Worm (Caenorhabditis elegans) whole organism, late embryonic: ENCODE measurements around the gene F15H10.8.

ENCODE experiments used
- ama-1 ChIP-seq: fragments of 150-350 bp; optimal IDR thresholded peaks from 2 replicates; lab custom pipeline; 2014
- ceh-18 ChIP-seq: sonication (generic microtip); optimal IDR thresholded peaks from 2 replicates; lab custom pipeline; 2016; ENCODE audit warnings: missing genetic modification characterization, missing compliant biosample characterization
- ceh-31 ChIP-seq: sonication (generic microtip); optimal IDR thresholded peaks from 2 replicates; lab custom pipeline; 2016; ENCODE audit warnings: missing genetic modification characterization, missing compliant biosample characterization
- elt-2 ChIP-seq: sonication (generic microtip); optimal IDR thresholded peaks from 2 replicates; lab custom pipeline; 2016; ENCODE audit warnings: missing genetic modification reagents, missing genetic modification characterization, missing compliant biosample characterization
- ets-4 ChIP-seq: sonication (generic microtip); optimal IDR thresholded peaks from 2 replicates; lab custom pipeline; 2016; ENCODE audit warnings: missing genetic modification characterization, missing compliant biosample characterization
- fkh-6 ChIP-seq: sonication (generic microtip); optimal IDR thresholded peaks from 2 replicates; lab custom pipeline; 2016; ENCODE audit warnings: missing genetic modification characterization, missing compliant biosample characterization
- hlh-8 ChIP-seq: sonication (generic microtip); optimal IDR thresholded peaks from 2 replicates; lab custom pipeline; 2016; ENCODE audit warnings: missing genotype, missing genetic modification characterization, missing compliant biosample characterization
- nhr-11 ChIP-seq: fragments of 150-350 bp; optimal IDR thresholded peaks from 2 replicates; lab custom pipeline; 2014; ENCODE audit warnings: missing biosample characterization, missing genetic modification characterization
- npax-4 ChIP-seq: sonication (generic microtip); optimal IDR thresholded peaks from 2 replicates; lab custom pipeline; 2016; ENCODE audit warnings: missing genetic modification characterization, missing compliant biosample characterization
- pat-9 ChIP-seq: fragments of 200-800 bp; sonication (Bioruptor generic); optimal IDR thresholded peaks from 2 replicates; lab custom pipeline; 2018; ENCODE audit warnings: mild to moderate bottlenecking, missing genetic modification characterization, moderate library complexity, missing compliant biosample characterization
- pqm-1 ChIP-seq: sonication (generic microtip); optimal IDR thresholded peaks from 2 replicates; lab custom pipeline; 2016; ENCODE audit warnings: missing genetic modification characterization, missing compliant biosample characterization
- ttx-3 ChIP-seq: sonication (generic microtip); optimal IDR thresholded peaks from 2 replicates; lab custom pipeline; 2016; ENCODE audit warnings: missing genetic modification reagents, missing genetic modification characterization, missing compliant biosample characterization

DNA sequence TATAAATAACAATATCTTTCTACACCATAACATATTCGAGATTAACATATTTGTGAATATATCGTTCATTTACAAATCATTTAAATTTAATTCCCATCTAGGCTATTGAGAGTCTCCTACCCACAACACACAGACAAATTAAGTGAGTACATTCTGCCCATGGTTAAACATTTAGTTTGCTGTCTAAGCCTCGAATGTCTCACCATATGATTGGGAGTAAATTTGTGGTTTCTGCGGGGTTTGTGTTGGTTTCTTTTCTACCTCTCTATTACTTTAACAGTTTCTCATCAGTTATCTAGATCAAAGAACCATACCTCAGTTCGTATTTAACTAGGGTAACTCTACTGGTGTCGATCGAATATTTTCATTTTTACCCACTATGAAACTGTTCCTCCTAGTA is 4.3 kb downstream of the F15H10.8 start, which contains the start of gene ugt-2:
- TF ChIP-seq npax-4 (no peak), ceh-18 (tag; lab: Kevin White, UChicago) (no peak), pqm-1 (no peak), ets-4 (tag; lab: Kevin White, UChicago) (no peak), ttx-3 (no peak), fkh-6 (tag; lab: Kevin White, UChicago) (no peak), ama-1 (lab: Kevin White, UChicago) (no peak), elt-2 (tag; lab: Kevin White, UChicago) (no peak), hlh-8 (tag; lab: Kevin White, UChicago) (no peak), ceh-31 (no peak), nhr-11 (tag; lab: Kevin White, UChicago) (no peak), pat-9 (tag; lab: Kevin White, UChicago) (no peak)
